Worm (Caenorhabditis elegans) whole organism, midembryonic: Measurements from ENCODE around the gene C09G1.5.

Source experiments
- T22C8.4 ChIP-seq: fragments of 200-800 bp; sonication (Bioruptor generic); IDR thresholded peaks from 2 replicates; pipeline ENCODE4 v1.3.6; 2022; ENCODE audit warnings: missing genetic modification characterization, missing compliant biosample characterization
- cog-1 ChIP-seq: sonication (generic microtip); optimal IDR thresholded peaks from 2 replicates; lab custom pipeline; 2016; ENCODE audit warnings: missing genetic modification characterization, missing compliant biosample characterization
- flt-1 ChIP-seq: fragments of 200-800 bp; sonication (Bioruptor generic); IDR thresholded peaks from 2 replicates; pipeline ENCODE4 v1.3.6; 2022; ENCODE audit warnings: missing genetic modification characterization, missing compliant biosample characterization
- klf-2 ChIP-seq: fragments of 200-800 bp; sonication (Bioruptor generic); conservative IDR thresholded peaks from 2 replicates; pipeline ENCODE4 v1.3.6; 2022; ENCODE audit warnings: missing genetic modification reagents, missing genetic modification characterization, missing compliant biosample characterization
- med-1 ChIP-seq: sonication (generic microtip); optimal IDR thresholded peaks from 2 replicates; lab custom pipeline; 2017; ENCODE audit warnings: missing genetic modification characterization, mild to moderate bottlenecking, missing compliant biosample characterization, antibody characterized with exemption, missing genetic modification reagents; ENCODE audit not compliant: insufficient read depth
- ref-1 ChIP-seq: fragments of 200-800 bp; sonication (Bioruptor generic); conservative IDR thresholded peaks from 2 replicates; pipeline ENCODE4 v1.3.6; 2022; ENCODE audit warnings: missing genetic modification reagents, missing genetic modification characterization, missing compliant biosample characterization
- tab-1 ChIP-seq: fragments of 200-800 bp; sonication (Bioruptor generic); IDR thresholded peaks from 2 replicates; pipeline ENCODE4 v1.3.6; 2022; ENCODE audit warnings: missing genetic modification characterization, missing compliant biosample characterization
- ztf-23 ChIP-seq: fragments of 200-800 bp; sonication (Bioruptor generic); IDR thresholded peaks from 2 replicates; pipeline ENCODE4 v1.3.6; 2022; ENCODE audit warnings: missing genetic modification reagents, missing genetic modification characterization, missing compliant biosample characterization
- ztf-29 ChIP-seq: fragments of 200-800 bp; sonication (Bioruptor generic); IDR thresholded peaks from 2 replicates; pipeline ENCODE4 v1.3.6; 2022; ENCODE audit warnings: missing genetic modification reagents, missing genetic modification characterization, missing compliant biosample characterization

Gene C09G1.5

DNA sequence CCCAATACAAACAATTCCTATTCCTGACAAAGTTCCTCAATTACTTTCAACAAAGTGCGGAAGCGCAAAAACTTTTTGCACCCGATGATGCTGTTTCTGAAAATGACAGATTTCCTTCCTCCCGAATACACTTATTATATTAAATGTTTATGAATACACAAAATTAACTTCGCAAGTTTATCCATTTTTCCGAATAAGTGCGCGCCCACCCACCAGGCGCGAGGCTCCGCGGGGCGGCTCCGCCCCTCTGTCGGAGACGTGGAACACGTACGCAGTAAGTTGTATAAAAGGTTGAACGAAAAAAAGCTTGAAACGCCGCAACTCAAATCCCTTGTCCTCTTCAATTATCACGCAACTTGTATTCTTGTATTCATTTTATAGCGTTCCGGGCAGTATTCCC, at the start of gene C09G1.5:
C09G1.5 (plus strand) TSS at position 301 of the 400 bp plus-strand sequence.
- TF ChIP-seq ztf-29 (GFP tag; lab: Robert Waterston, UW): no peak
- TF ChIP-seq cog-1 (tag; lab: Kevin White, UChicago): no peak
- TF ChIP-seq ref-1 (GFP tag; lab: Robert Waterston, UW): no peak
- no peak for TF ChIP-seq T22C8.4 (GFP tag; lab: Robert Waterston, UW)
- TF ChIP-seq flt-1 (GFP tag; lab: Robert Waterston, UW): no peak
- no peak for TF ChIP-seq klf-2 (GFP tag; lab: Robert Waterston, UW)
- no peak for TF ChIP-seq med-1 (GFP tag; lab: Kevin White, UChicago)

- TF ChIP-seq ref-1 (GFP tag; lab: Robert Waterston, UW) (no peak), T22C8.4 (GFP tag; lab: Robert Waterston, UW) (no peak), klf-2 (GFP tag; lab: Robert Waterston, UW) (no peak), flt-1 (GFP tag; lab: Robert Waterston, UW) (no peak), ztf-29 (GFP tag; lab: Robert Waterston, UW) (no peak), ztf-23 (GFP tag; lab: Robert Waterston, UW) (no peak), med-1 (GFP tag; lab: Kevin White, UChicago) (no peak), cog-1 (tag; lab: Kevin White, UChicago) (no peak), tab-1 (GFP tag; lab: Robert Waterston, UW) (no peak)
Observed at ce11 chrX:15910328-15910727, 48.5 kb upstream of the C09G1.5 start, which contains the start of gene npr-33. npr-33 (plus strand) TSS chrX:15910628.

ce11 chrX:15912841-15913240, 46.0 kb upstream of the C09G1.5 start:
- TF ChIP-seq cog-1 (tag; lab: Kevin White, UChicago): no peak
- no peak for TF ChIP-seq flt-1 (GFP tag; lab: Robert Waterston, UW)
- no peak for TF ChIP-seq ztf-29 (GFP tag; lab: Robert Waterston, UW)
- TF ChIP-seq med-1 (GFP tag; lab: Kevin White, UChicago): no peak
- no peak for TF ChIP-seq T22C8.4 (GFP tag; lab: Robert Waterston, UW)
- no peak for TF ChIP-seq ztf-23 (GFP tag; lab: Robert Waterston, UW)
- TF ChIP-seq klf-2 (GFP tag; lab: Robert Waterston, UW): no peak

DNA sequence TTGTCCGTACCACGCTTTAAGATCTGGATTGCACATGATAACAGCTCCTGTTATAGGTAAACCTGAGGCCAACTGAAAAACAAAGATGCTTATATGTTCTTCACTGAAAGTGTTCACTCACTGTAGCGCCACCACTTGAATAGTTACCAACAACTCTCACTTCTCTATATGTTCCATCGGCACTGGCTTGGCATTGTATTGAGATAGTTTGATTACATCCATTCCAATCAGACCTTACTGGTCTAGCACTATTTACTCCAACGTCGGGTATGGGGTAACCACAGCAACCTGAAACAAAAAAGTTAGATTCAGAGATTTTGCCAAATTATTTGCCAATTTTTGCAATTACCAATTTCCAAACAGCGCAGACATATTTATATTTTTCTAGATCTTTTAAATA, 43.1 kb upstream of the C09G1.5 start:
- no peak for TF ChIP-seq ref-1 (GFP tag; lab: Robert Waterston, UW)
- no peak for TF ChIP-seq cog-1 (tag; lab: Kevin White, UChicago)
- TF ChIP-seq T22C8.4 (GFP tag; lab: Robert Waterston, UW): no peak
- no peak for TF ChIP-seq tab-1 (GFP tag; lab: Robert Waterston, UW)
- TF ChIP-seq ztf-23 (GFP tag; lab: Robert Waterston, UW): no peak
- TF ChIP-seq med-1 (GFP tag; lab: Kevin White, UChicago): no peak
- no peak for TF ChIP-seq flt-1 (GFP tag; lab: Robert Waterston, UW)
- TF ChIP-seq ztf-29 (GFP tag; lab: Robert Waterston, UW): no peak
- no peak for TF ChIP-seq klf-2 (GFP tag; lab: Robert Waterston, UW)

DNA sequence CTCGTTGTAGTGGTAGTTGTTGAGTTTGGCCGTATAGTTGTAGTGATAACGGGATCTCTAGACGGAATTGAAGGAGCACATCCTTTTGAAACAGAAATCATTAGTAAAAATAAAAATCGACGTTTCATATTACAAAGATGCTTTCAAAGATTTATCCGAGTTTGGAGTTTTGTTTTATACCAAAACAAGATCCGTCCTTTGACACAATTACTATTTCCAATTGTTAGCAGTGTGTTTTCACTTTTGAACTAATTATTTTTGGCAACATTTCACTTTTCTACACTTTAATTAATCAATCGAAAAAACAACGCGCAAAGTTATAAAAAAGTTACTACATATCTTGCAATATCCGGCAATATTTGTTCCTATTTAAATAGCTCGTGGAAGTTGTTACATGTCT, 41.9 kb upstream of the C09G1.5 start, which contains the start of the genes F31B9.4 and F31B9.2:
F31B9.4 (minus strand) TSS at position 101 of the 400 bp plus-strand sequence.
F31B9.2 (plus strand) TSS at position 368 of the 400 bp plus-strand sequence.
- TF ChIP-seq T22C8.4 (GFP tag; lab: Robert Waterston, UW) (no peak), ztf-29 (GFP tag; lab: Robert Waterston, UW) (no peak), cog-1 (tag; lab: Kevin White, UChicago) (no peak), klf-2 (GFP tag; lab: Robert Waterston, UW) (no peak), tab-1 (GFP tag; lab: Robert Waterston, UW) (no peak), ref-1 (GFP tag; lab: Robert Waterston, UW) (no peak), med-1 (GFP tag; lab: Kevin White, UChicago) (no peak), flt-1 (GFP tag; lab: Robert Waterston, UW) (no peak), ztf-23 (GFP tag; lab: Robert Waterston, UW) (no peak)

ce11 chrX:15919372-15919771, 39.5 kb upstream of the C09G1.5 start, which contains the start of gene F31B9.7:
F31B9.7 (plus strand) TSS chrX:15919672.
- TF ChIP-seq ztf-29 (GFP tag; lab: Robert Waterston, UW) (no peak), tab-1 (GFP tag; lab: Robert Waterston, UW) (no peak), ref-1 (GFP tag; lab: Robert Waterston, UW) (no peak), T22C8.4 (GFP tag; lab: Robert Waterston, UW) (no peak), klf-2 (GFP tag; lab: Robert Waterston, UW) (no peak), ztf-23 (GFP tag; lab: Robert Waterston, UW) (no peak), cog-1 (tag; lab: Kevin White, UChicago) (no peak), med-1 (GFP tag; lab: Kevin White, UChicago) (no peak), flt-1 (GFP tag; lab: Robert Waterston, UW) (no peak)

DNA sequence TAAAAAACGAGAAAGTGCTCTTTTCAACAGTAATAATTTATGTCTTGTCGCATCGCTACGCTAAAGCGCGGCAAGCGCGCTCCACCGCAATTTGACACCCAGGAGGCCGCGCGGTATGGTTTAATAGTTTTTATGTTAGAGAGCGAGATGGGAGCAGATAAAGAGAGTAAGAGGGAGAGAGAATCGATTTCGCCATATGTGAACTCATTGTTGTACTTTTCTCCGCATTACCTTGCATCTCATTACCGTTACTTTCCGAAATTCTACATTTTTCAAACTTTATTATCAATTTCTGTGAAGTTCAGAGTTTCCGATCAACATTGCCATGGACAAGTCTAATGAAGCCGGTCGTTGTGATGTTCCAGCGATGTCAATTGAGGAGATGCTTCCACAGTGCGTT, 35.4 kb upstream of the C09G1.5 start, which contains the start of gene F31B9.3:
F31B9.3 (plus strand) TSS at position 301 of the 400 bp plus-strand sequence.
- no peak for TF ChIP-seq ztf-23 (GFP tag; lab: Robert Waterston, UW)
- no peak for TF ChIP-seq ztf-29 (GFP tag; lab: Robert Waterston, UW)
- TF ChIP-seq med-1 (GFP tag; lab: Kevin White, UChicago): no peak
- no peak for TF ChIP-seq ref-1 (GFP tag; lab: Robert Waterston, UW)
- TF ChIP-seq flt-1 (GFP tag; lab: Robert Waterston, UW): no peak
- TF ChIP-seq tab-1 (GFP tag; lab: Robert Waterston, UW): no peak
- TF ChIP-seq T22C8.4 (GFP tag; lab: Robert Waterston, UW): no peak
- TF ChIP-seq klf-2 (GFP tag; lab: Robert Waterston, UW): no peak
- no peak for TF ChIP-seq cog-1 (tag; lab: Kevin White, UChicago)

DNA sequence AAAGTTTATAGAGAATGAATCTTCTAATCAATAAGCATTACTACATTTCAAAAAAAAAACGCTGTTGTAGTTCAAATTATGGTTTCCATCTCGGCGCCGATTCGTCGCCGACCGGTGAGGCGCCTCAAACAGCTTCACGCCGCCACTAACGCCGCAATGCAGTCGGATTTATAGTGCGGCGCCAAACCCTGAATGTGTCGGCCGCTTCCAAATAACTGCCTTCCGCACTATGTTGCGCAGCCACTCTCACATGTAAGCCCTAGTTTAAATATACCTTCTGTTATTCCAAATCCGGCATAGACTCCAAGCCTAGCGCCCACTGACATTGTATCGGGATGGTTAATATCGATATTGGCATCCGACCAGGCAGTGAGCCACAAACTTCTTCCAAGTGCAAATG, 26.0 kb upstream of the C09G1.5 start:
- TF ChIP-seq tab-1 (GFP tag; lab: Robert Waterston, UW): no peak
- TF ChIP-seq med-1 (GFP tag; lab: Kevin White, UChicago): no peak
- no peak for TF ChIP-seq ztf-23 (GFP tag; lab: Robert Waterston, UW)
- TF ChIP-seq flt-1 (GFP tag; lab: Robert Waterston, UW): no peak
- TF ChIP-seq T22C8.4 (GFP tag; lab: Robert Waterston, UW): no peak
- no peak for TF ChIP-seq cog-1 (tag; lab: Kevin White, UChicago)
- no peak for TF ChIP-seq ref-1 (GFP tag; lab: Robert Waterston, UW)
- no peak for TF ChIP-seq klf-2 (GFP tag; lab: Robert Waterston, UW)
- no peak for TF ChIP-seq ztf-29 (GFP tag; lab: Robert Waterston, UW)
